Fruit fly (Drosophila melanogaster): ENCODE measurements around the gene CG8312.

DNA sequence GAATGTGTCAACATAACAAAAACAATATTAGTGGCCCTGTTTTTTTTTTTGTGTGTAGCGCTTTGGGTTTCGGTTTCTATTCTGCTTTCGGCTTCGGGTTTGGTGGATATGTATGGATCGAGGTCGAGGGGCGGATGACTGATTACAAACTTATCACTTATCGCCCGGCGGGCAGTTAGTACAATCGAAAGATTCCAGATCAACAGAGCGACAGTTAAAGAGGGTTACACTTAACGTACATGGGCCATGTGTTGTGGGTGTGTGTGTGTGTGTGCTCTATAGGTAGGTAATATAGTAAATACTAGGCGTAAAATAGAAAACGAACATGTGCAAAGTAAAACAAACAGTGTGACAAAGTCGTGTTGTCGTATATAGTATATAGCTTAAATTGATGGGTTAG lies 42.3 kb upstream of the CG8312 start:
- TF ChIP-seq usp (GFP tag; optimal IDR thresholded peaks at IDR 0.05) (no peak), psq (GFP tag; optimal IDR thresholded peaks at IDR 0.05) (no peak), OdsH (GFP tag; optimal IDR thresholded peaks at IDR 0.05) (no peak), CG9705 (GFP tag; optimal IDR thresholded peaks at IDR 0.05) (no peak), Sp1 (GFP tag; optimal IDR thresholded peaks at IDR 0.05) (no peak), HLH106 (tag; optimal IDR thresholded peaks at IDR 0.05) (no peak), woc (GFP tag; optimal IDR thresholded peaks at IDR 0.05) (no peak), CG32264 (GFP tag; optimal IDR thresholded peaks at IDR 0.05) (no peak), CrebA (GFP tag; optimal IDR thresholded peaks at IDR 0.05; ENCODE audit: borderline replicate concordance) (no peak), N (GFP tag; optimal IDR thresholded peaks at IDR 0.05) (no peak), foxo (GFP tag; optimal IDR thresholded peaks at IDR 0.05) (no peak), sage (GFP tag; optimal IDR thresholded peaks at IDR 0.05) (no peak)

Data from whole organism, wandering third instar larva.